Fruit fly (Drosophila melanogaster): ENCODE measurements around the gene fid.

fid gene

DNA sequence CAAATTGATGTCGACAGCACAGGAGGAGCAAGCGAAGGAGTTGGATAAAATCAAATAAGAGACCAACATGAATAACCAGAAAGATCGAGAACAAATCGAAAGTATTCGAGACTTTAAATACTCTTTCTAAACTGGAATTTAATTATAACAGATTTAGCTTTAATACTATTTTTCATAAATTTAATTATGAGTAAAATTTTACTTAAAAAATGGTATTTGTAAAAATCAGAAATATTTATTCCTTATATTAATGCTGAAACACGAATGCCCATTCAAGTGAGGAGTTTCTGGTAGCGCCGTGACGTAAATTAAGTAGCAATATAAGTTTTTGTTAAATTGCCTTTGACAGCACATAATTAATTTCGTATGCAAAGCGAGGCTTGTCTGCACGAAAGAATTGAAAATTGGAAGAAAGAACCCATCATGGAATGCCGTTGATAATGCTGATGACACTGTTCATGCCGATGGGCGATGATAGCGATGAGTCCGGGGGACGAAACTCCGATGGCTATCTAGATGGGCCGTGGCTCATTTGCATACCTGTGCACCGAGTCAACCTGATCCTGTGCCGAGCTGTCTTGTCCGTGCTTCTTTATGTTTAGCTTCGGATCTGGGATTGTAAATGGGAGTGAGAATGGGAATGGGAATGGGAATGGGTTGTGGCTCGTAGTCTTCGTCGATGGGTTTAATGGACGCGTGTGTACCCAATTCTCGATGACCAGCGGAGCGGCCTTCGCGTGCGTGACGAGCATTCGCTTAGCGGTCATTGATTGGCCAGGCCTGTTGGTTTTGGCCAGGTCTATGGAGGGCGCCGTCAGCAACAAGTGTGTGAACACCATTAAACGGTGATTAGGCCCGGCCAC is 43.2 kb downstream of the fid start:
- TF ChIP-seq dmrt93B (GFP tag; optimal IDR thresholded peaks at IDR 0.05) (no peak), lola (GFP tag; optimal IDR thresholded peaks at IDR 0.05) (no peak), CrebA (GFP tag; optimal IDR thresholded peaks at IDR 0.05; ENCODE audit: borderline replicate concordance) (no peak), N (GFP tag; optimal IDR thresholded peaks at IDR 0.05) (no peak), CG9705 (GFP tag; optimal IDR thresholded peaks at IDR 0.05) (no peak), Hr78 (GFP tag; optimal IDR thresholded peaks at IDR 0.05) (no peak), usp (GFP tag; optimal IDR thresholded peaks at IDR 0.05) (no peak), pan (optimal IDR thresholded peaks at IDR 0.05) (no peak), foxo (GFP tag; optimal IDR thresholded peaks at IDR 0.05) (peak in 1 of 2 experiments; percentile 44), Sp1 (GFP tag; optimal IDR thresholded peaks at IDR 0.05) (peak; percentile 60), jim (GFP tag; optimal IDR thresholded peaks at IDR 0.05) (no peak), sv (GFP tag; optimal IDR thresholded peaks at IDR 0.05) (no peak), Myc (optimal IDR thresholded peaks at IDR 0.05) (no peak), tai (GFP tag; optimal IDR thresholded peaks at IDR 0.05) (peak; percentile 3), Dif (GFP tag; optimal IDR thresholded peaks at IDR 0.05; ENCODE audit: partially characterized antibody) (no peak), Mio (GFP tag; optimal IDR thresholded peaks at IDR 0.05) (no peak), CG32264 (GFP tag; optimal IDR thresholded peaks at IDR 0.05) (no peak), Rel (GFP tag; optimal IDR thresholded peaks at IDR 0.05) (no peak), Rel (tag; optimal IDR thresholded peaks at IDR 0.05) (no peak), Vsx2 (GFP tag; optimal IDR thresholded peaks at IDR 0.05; ENCODE audit: partially characterized antibody) (no peak), fru (GFP tag; optimal IDR thresholded peaks at IDR 0.05) (peak; percentile 38), Dfd (GFP tag; optimal IDR thresholded peaks at IDR 0.05) (no peak), rgr (GFP tag; optimal IDR thresholded peaks at IDR 0.05) (peak; percentile 45), ey (GFP tag; optimal IDR thresholded peaks at IDR 0.05) (no peak), Abd-B (GFP tag; optimal IDR thresholded peaks at IDR 0.05) (no peak), brk (GFP tag; optimal IDR thresholded peaks at IDR 0.05) (peak; percentile 28), Hnf4 (GFP tag; optimal IDR thresholded peaks at IDR 0.05) (no peak), h (GFP tag; optimal IDR thresholded peaks at IDR 0.05) (peak; percentile 6), sage (GFP tag; optimal IDR thresholded peaks at IDR 0.05) (no peak), Jra (GFP tag; optimal IDR thresholded peaks at IDR 0.05) (no peak), woc (GFP tag; optimal IDR thresholded peaks at IDR 0.05) (peak; percentile 36), psq (GFP tag; optimal IDR thresholded peaks at IDR 0.05) (peak; percentile 53), HLH106 (tag; optimal IDR thresholded peaks at IDR 0.05) (peak; percentile 59), dsf (GFP tag; optimal IDR thresholded peaks at IDR 0.05; ENCODE audit: borderline replicate concordance) (no peak), br (GFP tag; optimal IDR thresholded peaks at IDR 0.05) (no peak), Hr83 (GFP tag; optimal IDR thresholded peaks at IDR 0.05; ENCODE audit: poor library complexity, severe bottlenecking) (no peak), OdsH (GFP tag; optimal IDR thresholded peaks at IDR 0.05) (peak; percentile 49), GATAd (GFP tag; optimal IDR thresholded peaks at IDR 0.05) (no peak), dl (GFP tag; optimal IDR thresholded peaks at IDR 0.05; ENCODE audit: insufficient read depth in 1 of 2, partially characterized antibody in 2 of 2) (no peak)

DNA sequence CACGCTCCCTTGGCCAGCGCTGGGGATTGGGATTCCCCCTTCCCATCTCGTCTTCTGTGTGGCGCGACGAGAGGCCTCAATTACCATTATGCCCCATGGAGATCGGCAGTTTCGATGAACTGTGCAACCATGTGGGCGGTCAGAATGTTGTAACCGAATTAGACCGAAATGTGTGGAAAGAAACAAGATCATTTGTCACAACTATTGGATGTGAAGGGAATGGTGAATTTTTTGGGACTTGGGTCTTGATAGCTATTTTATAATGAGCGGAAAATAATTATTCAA is 43.7 kb downstream of the fid start:
- TF ChIP-seq OdsH (GFP tag; optimal IDR thresholded peaks at IDR 0.05) (no peak), dmrt93B (GFP tag; optimal IDR thresholded peaks at IDR 0.05) (no peak), Dif (GFP tag; optimal IDR thresholded peaks at IDR 0.05; ENCODE audit: partially characterized antibody) (no peak), dl (GFP tag; optimal IDR thresholded peaks at IDR 0.05; ENCODE audit: insufficient read depth in 1 of 2, partially characterized antibody in 2 of 2) (no peak), foxo (GFP tag; optimal IDR thresholded peaks at IDR 0.05) (no peak), Rel (GFP tag; optimal IDR thresholded peaks at IDR 0.05) (no peak), Rel (tag; optimal IDR thresholded peaks at IDR 0.05) (peak; percentile 31)

Measured in whole organism, wandering third instar larva.